Fruit fly (Drosophila melanogaster): ENCODE results near the gene CG5262.

Gene CG5262

DNA sequence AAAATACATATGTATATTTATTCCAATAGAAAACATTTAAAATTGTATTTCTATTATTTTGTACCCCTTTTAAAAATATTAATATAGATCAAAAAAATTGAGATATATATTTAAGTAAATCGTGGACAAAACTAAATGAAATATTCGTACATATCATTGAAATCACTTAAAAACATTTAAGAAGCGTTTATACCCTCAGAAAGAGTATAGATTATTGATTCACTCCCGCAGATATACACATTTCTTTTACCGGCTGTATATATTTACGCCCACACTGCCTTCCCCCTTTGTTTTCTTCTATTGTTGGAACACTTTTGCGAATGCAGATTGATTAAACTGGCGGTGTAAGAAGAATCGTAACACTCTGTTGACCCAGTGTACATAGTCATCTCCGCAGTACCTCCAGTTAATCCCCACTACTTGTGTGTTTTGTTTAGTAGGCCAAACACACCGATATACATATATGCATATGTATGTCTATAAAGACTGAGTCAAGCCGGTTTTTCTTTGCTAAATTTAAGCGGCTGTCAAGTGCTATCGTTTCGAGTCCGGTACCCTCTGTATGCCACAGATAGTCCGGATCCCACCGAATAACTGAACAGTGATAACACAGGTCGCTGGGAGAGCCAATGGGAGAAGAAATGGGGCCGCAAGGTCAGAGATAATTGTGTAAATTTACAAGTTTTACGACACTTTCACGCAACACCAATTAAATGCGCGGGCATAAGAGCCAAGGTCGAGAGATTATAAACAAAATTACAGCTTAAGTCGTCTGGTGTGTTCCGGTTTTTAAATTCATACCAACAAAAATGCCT lies 41.4 kb upstream of the CG5262 start:
- TF ChIP-seq CG8159 (tag; optimal IDR thresholded peaks at IDR 0.05) (peak; percentile 61), EcR (GFP tag; optimal IDR thresholded peaks at IDR 0.05) (peak; percentile 69), Pif1A (GFP tag; optimal IDR thresholded peaks at IDR 0.05) (peak; percentile 31), CG12605 (GFP tag; IDR thresholded peaks at IDR 0.05) (0 out of 2 replicates have a peak, but pooled peaks have one; percentile 11), CG17806 (tag; optimal IDR thresholded peaks at IDR 0.05) (peak; percentile 26), CG8301 (tag; optimal IDR thresholded peaks at IDR 0.05) (no peak), CG32121 (GFP tag; IDR thresholded peaks at IDR 0.05) (no peak), gl (tag; optimal IDR thresholded peaks at IDR 0.05) (peak; percentile 9), rn (GFP tag; IDR thresholded peaks at IDR 0.05) (no peak), CG14655 (GFP tag; optimal IDR thresholded peaks at IDR 0.05) (peak; percentile 9), CG34367 (tag; optimal IDR thresholded peaks at IDR 0.05) (no peak), CG9948 (tag; optimal IDR thresholded peaks at IDR 0.05) (peak; percentile 37), fd96Ca (GFP tag; IDR thresholded peaks at IDR 0.05) (no peak), CG10348 (GFP tag; IDR thresholded peaks at IDR 0.05) (no peak), D1 (tag; optimal IDR thresholded peaks at IDR 0.05) (peak; percentile 49), CG15710 (tag; optimal IDR thresholded peaks at IDR 0.05) (peak; percentile 51), Pif1B (GFP tag; optimal IDR thresholded peaks at IDR 0.05) (peak; percentile 40), CG4496 (GFP tag; IDR thresholded peaks at IDR 0.05) (peak; percentile 41; the same call in 2 of the 3 replicates), Ets98B (GFP tag; IDR thresholded peaks at IDR 0.05) (no peak), CG13204 (GFP tag; optimal IDR thresholded peaks at IDR 0.05) (no peak), Snoo (tag; optimal IDR thresholded peaks at IDR 0.05) (no peak)

- TF ChIP-seq fd96Ca (GFP tag; IDR thresholded peaks at IDR 0.05) (peak; percentile 80), CG13204 (GFP tag; optimal IDR thresholded peaks at IDR 0.05) (no peak), Ets98B (GFP tag; IDR thresholded peaks at IDR 0.05) (peak; percentile 82), Pif1A (GFP tag; optimal IDR thresholded peaks at IDR 0.05) (no peak), D1 (tag; optimal IDR thresholded peaks at IDR 0.05) (no peak), EcR (GFP tag; optimal IDR thresholded peaks at IDR 0.05) (no peak), CG8159 (tag; optimal IDR thresholded peaks at IDR 0.05) (no peak), CG4496 (GFP tag; IDR thresholded peaks at IDR 0.05) (peak; percentile 84), CG8301 (tag; optimal IDR thresholded peaks at IDR 0.05) (peak; percentile 47), CG34367 (tag; optimal IDR thresholded peaks at IDR 0.05) (peak; percentile 11), CG14655 (GFP tag; optimal IDR thresholded peaks at IDR 0.05) (peak; percentile 47), CG32121 (GFP tag; IDR thresholded peaks at IDR 0.05) (peak; percentile 55; the same call in 1 of the 2 replicates), Snoo (tag; optimal IDR thresholded peaks at IDR 0.05) (peak; percentile 9), rn (GFP tag; IDR thresholded peaks at IDR 0.05) (0 out of 2 replicates have a peak, but pooled peaks have one; percentile 24), CG12605 (GFP tag; IDR thresholded peaks at IDR 0.05) (peak; percentile 73)
These were observed 40.8 kb upstream of the CG5262 start for dm6 chr3L:20470991-20471498.

- no peak for TF ChIP-seq gl (tag; optimal IDR thresholded peaks at IDR 0.05)
- no peak for TF ChIP-seq CG14655 (GFP tag; optimal IDR thresholded peaks at IDR 0.05)
- TF ChIP-seq Ets98B (GFP tag; IDR thresholded peaks at IDR 0.05): no peak
- TF ChIP-seq CG4496 (GFP tag; IDR thresholded peaks at IDR 0.05): no peak
- no peak for TF ChIP-seq fd96Ca (GFP tag; IDR thresholded peaks at IDR 0.05)
- no peak for TF ChIP-seq Snoo (tag; optimal IDR thresholded peaks at IDR 0.05)
- no peak for TF ChIP-seq CG17806 (tag; optimal IDR thresholded peaks at IDR 0.05)
- TF ChIP-seq Pif1B (GFP tag; optimal IDR thresholded peaks at IDR 0.05): no peak
- TF ChIP-seq D1 (tag; optimal IDR thresholded peaks at IDR 0.05): no peak
- no peak for TF ChIP-seq Pif1A (GFP tag; optimal IDR thresholded peaks at IDR 0.05)
- TF ChIP-seq EcR (GFP tag; optimal IDR thresholded peaks at IDR 0.05): no peak
- TF ChIP-seq CG32121 (GFP tag; IDR thresholded peaks at IDR 0.05): no peak
- TF ChIP-seq CG10348 (GFP tag; IDR thresholded peaks at IDR 0.05): no peak
- no peak for TF ChIP-seq CG12605 (GFP tag; IDR thresholded peaks at IDR 0.05)
- TF ChIP-seq CG9948 (tag; optimal IDR thresholded peaks at IDR 0.05): no peak
- TF ChIP-seq CG8159 (tag; optimal IDR thresholded peaks at IDR 0.05): no peak
- TF ChIP-seq CG13204 (GFP tag; optimal IDR thresholded peaks at IDR 0.05): no peak
- TF ChIP-seq CG34367 (tag; optimal IDR thresholded peaks at IDR 0.05): no peak
- no peak for TF ChIP-seq CG8301 (tag; optimal IDR thresholded peaks at IDR 0.05)
- no peak for TF ChIP-seq rn (GFP tag; IDR thresholded peaks at IDR 0.05)
These were observed 37.2 kb upstream of the CG5262 start for dm6 chr3L:20467433-20467832.

- no peak for TF ChIP-seq CG8301 (tag; optimal IDR thresholded peaks at IDR 0.05)
- TF ChIP-seq CG13204 (GFP tag; optimal IDR thresholded peaks at IDR 0.05): no peak
- TF ChIP-seq Ets98B (GFP tag; IDR thresholded peaks at IDR 0.05): no peak
- no peak for TF ChIP-seq Pif1B (GFP tag; optimal IDR thresholded peaks at IDR 0.05)
- TF ChIP-seq CG34367 (tag; optimal IDR thresholded peaks at IDR 0.05): no peak
- TF ChIP-seq Snoo (tag; optimal IDR thresholded peaks at IDR 0.05): no peak
These were observed 36.3 kb upstream of the CG5262 start, which contains the start of gene Tdh for dm6 chr3L:20466599-20466998. TSS of gene Tdh (plus strand) at chr3L:20466944.

- TF ChIP-seq fd96Ca (GFP tag; IDR thresholded peaks at IDR 0.05): no peak
These were observed 35.7 kb upstream of the CG5262 start, which contains the start of gene CG42764 for dm6 chr3L:20465941-20466340. TSS of gene CG42764 (minus strand) at chr3L:20466041.

- TF ChIP-seq CG14655 (GFP tag; optimal IDR thresholded peaks at IDR 0.05): no peak
- TF ChIP-seq CG32121 (GFP tag; IDR thresholded peaks at IDR 0.05): no peak
- TF ChIP-seq Snoo (tag; optimal IDR thresholded peaks at IDR 0.05): no peak
- TF ChIP-seq CG8159 (tag; optimal IDR thresholded peaks at IDR 0.05): no peak
- TF ChIP-seq rn (GFP tag; IDR thresholded peaks at IDR 0.05): no peak
- TF ChIP-seq CG9948 (tag; optimal IDR thresholded peaks at IDR 0.05): no peak
- no peak for TF ChIP-seq Pif1B (GFP tag; optimal IDR thresholded peaks at IDR 0.05)
- no peak for TF ChIP-seq CG12605 (GFP tag; IDR thresholded peaks at IDR 0.05)
- no peak for TF ChIP-seq EcR (GFP tag; optimal IDR thresholded peaks at IDR 0.05)
- TF ChIP-seq Ets98B (GFP tag; IDR thresholded peaks at IDR 0.05): no peak
- TF ChIP-seq CG34367 (tag; optimal IDR thresholded peaks at IDR 0.05): no peak
- no peak for TF ChIP-seq fd96Ca (GFP tag; IDR thresholded peaks at IDR 0.05)
- TF ChIP-seq CG4496 (GFP tag; IDR thresholded peaks at IDR 0.05): no peak
- TF ChIP-seq CG10348 (GFP tag; IDR thresholded peaks at IDR 0.05): no peak
- TF ChIP-seq CG17806 (tag; optimal IDR thresholded peaks at IDR 0.05): no peak
These were observed 34.4 kb upstream of the CG5262 start, which contains the start of gene atk for dm6 chr3L:20464677-20465076. TSS of gene atk (minus strand) at chr3L:20464862.
